Fruit fly (Drosophila melanogaster) whole organism, pupa: ENCODE measurements around the gene dgt1.

Source experiments
- CG10348 ChIP-seq: fragments of 200-800 bp; sonication (Bioruptor generic); IDR thresholded peaks from 2 replicates; pipeline ENCODE4 v1.3.6; 2022; ENCODE audit warnings: missing biosample characterization, missing genetic modification characterization
- CG12605 ChIP-seq: fragments of 200-800 bp; sonication (Bioruptor generic); IDR thresholded peaks from 2 replicates; pipeline ENCODE4 v1.3.6; 2022; ENCODE audit warnings: missing biosample characterization, missing genetic modification characterization
- CG13204 ChIP-seq: fragments of 200-800 bp; sonication (Bioruptor generic); optimal IDR thresholded peaks from 2 replicates; lab custom pipeline; 2018; ENCODE audit warnings: missing biosample characterization, mild to moderate bottlenecking, missing genetic modification characterization, moderate library complexity
- CG14655 ChIP-seq: fragments of 200-800 bp; sonication (Bioruptor generic); optimal IDR thresholded peaks from 3 replicates; lab custom pipeline; 2017; ENCODE audit warnings: mild to moderate bottlenecking, missing biosample characterization, missing genetic modification reagents, missing genetic modification characterization
- CG15710 ChIP-seq: fragments of 200-800 bp; sonication (Bioruptor generic); optimal IDR thresholded peaks from 2 replicates; lab custom pipeline; 2018; ENCODE audit warnings: missing biosample characterization, mild to moderate bottlenecking, missing genetic modification characterization, moderate library complexity
- CG17806 ChIP-seq: fragments of 200-800 bp; sonication (Bioruptor generic); optimal IDR thresholded peaks from 2 replicates; lab custom pipeline; 2018; ENCODE audit warnings: missing biosample characterization, mild to moderate bottlenecking, missing genetic modification characterization, moderate library complexity
- CG32121 ChIP-seq: fragments of 200-800 bp; sonication (Bioruptor generic); IDR thresholded peaks from 2 replicates; pipeline ENCODE4 v1.3.6; 2022; ENCODE audit warnings: missing biosample characterization, missing genetic modification characterization
- CG34367 ChIP-seq: fragments of 200-800 bp; sonication (Bioruptor generic); optimal IDR thresholded peaks from 2 replicates; lab custom pipeline; 2018; ENCODE audit warnings: missing biosample characterization, mild to moderate bottlenecking, missing genetic modification characterization
- CG4496 ChIP-seq: fragments of 200-800 bp; sonication (Bioruptor generic); IDR thresholded peaks from 3 replicates; pipeline ENCODE4 v1.3.6; 2022; ENCODE audit warnings: missing biosample characterization, missing genetic modification characterization
- CG8159 ChIP-seq: fragments of 200-800 bp; sonication (Bioruptor generic); optimal IDR thresholded peaks from 3 replicates; lab custom pipeline; 2018; ENCODE audit warnings: missing biosample characterization, mild to moderate bottlenecking, missing genetic modification characterization, moderate library complexity
- CG8301 ChIP-seq: fragments of 200-800 bp; sonication (Bioruptor generic); optimal IDR thresholded peaks from 2 replicates; lab custom pipeline; 2018; ENCODE audit warnings: missing biosample characterization, mild to moderate bottlenecking, missing genetic modification characterization
- CG9948 ChIP-seq: fragments of 200-800 bp; sonication (Bioruptor generic); optimal IDR thresholded peaks from 2 replicates; lab custom pipeline; 2018; ENCODE audit warnings: missing biosample characterization, mild to moderate bottlenecking, missing genetic modification characterization, moderate library complexity
- D1 ChIP-seq: fragments of 200-800 bp; sonication (Bioruptor generic); optimal IDR thresholded peaks from 2 replicates; lab custom pipeline; 2018; ENCODE audit warnings: missing biosample characterization, mild to moderate bottlenecking, missing genetic modification characterization, moderate library complexity
- EcR ChIP-seq: fragments of 200-800 bp; sonication (Bioruptor generic); optimal IDR thresholded peaks from 3 replicates; lab custom pipeline; 2019; ENCODE audit warnings: missing biosample characterization, missing genetic modification characterization, mild to moderate bottlenecking, moderate library complexity, missing genetic modification reagents
- Ets98B ChIP-seq: fragments of 200-800 bp; sonication (Bioruptor generic); IDR thresholded peaks from 2 replicates; pipeline ENCODE4 v1.3.6; 2022; ENCODE audit warnings: missing biosample characterization, missing genetic modification characterization
- Pif1A ChIP-seq: fragments of 200-800 bp; sonication (Bioruptor generic); optimal IDR thresholded peaks from 3 replicates; lab custom pipeline; 2016; ENCODE audit warnings: missing biosample characterization, missing genetic modification characterization
- Pif1B ChIP-seq: fragments of 200-800 bp; sonication (Bioruptor generic); optimal IDR thresholded peaks from 3 replicates; lab custom pipeline; 2016; ENCODE audit warnings: missing biosample characterization, missing genetic modification characterization
- Snoo ChIP-seq: fragments of 200-800 bp; sonication (Bioruptor generic); optimal IDR thresholded peaks from 3 replicates; lab custom pipeline; 2017; ENCODE audit warnings: missing biosample characterization, mild to moderate bottlenecking, missing genetic modification characterization, inconsistent platforms
- fd96Ca ChIP-seq: fragments of 200-800 bp; sonication (Bioruptor generic); IDR thresholded peaks from 3 replicates; pipeline ENCODE4 v1.3.6; 2022; ENCODE audit warnings: missing biosample characterization, missing genetic modification characterization
- gl ChIP-seq: fragments of 200-800 bp; sonication (Bioruptor generic); optimal IDR thresholded peaks from 2 replicates; lab custom pipeline; 2018; ENCODE audit warnings: missing biosample characterization, mild to moderate bottlenecking, missing genetic modification characterization
- rn ChIP-seq: fragments of 200-800 bp; sonication (Bioruptor generic); IDR thresholded peaks from 2 replicates; pipeline ENCODE4 v1.3.6; 2022; ENCODE audit warnings: missing biosample characterization, missing genetic modification characterization

Gene dgt1

dm6 chr3R:29857228-29857627, at the start of gene dgt1:
Gene dgt1, minus strand, starts transcription at chr3R:29857491.
- no peak for TF ChIP-seq CG32121 (GFP tag; lab: Robert Waterston, UW)
- no peak for TF ChIP-seq gl
- TF ChIP-seq CG13204 (GFP tag; lab: Kevin White, UChicago): no peak
- TF ChIP-seq CG14655 (GFP tag; lab: Kevin White, UChicago): no peak
- TF ChIP-seq CG8301: no peak
- TF ChIP-seq CG12605 (GFP tag; lab: Robert Waterston, UW): no peak
- TF ChIP-seq CG15710: no peak
- no peak for TF ChIP-seq EcR (GFP tag; lab: Kevin White, UChicago)
- TF ChIP-seq fd96Ca: no peak
- no peak for TF ChIP-seq Snoo (tag; lab: Kevin White, UChicago)
- no peak for TF ChIP-seq CG9948 (tag; lab: Kevin White, UChicago)
- TF ChIP-seq, all 21 proteins: peak for 0

dm6 chr3R:29905164-29905563, 47.9 kb upstream of the dgt1 start, which contains the start of gene CG15515:
Gene CG15515, plus strand, starts transcription at chr3R:29905464.
- TF ChIP-seq Ets98B (GFP tag; lab: Robert Waterston, UW): no peak
- no peak for TF ChIP-seq CG13204 (GFP tag; lab: Kevin White, UChicago)
- TF ChIP-seq fd96Ca: no peak
- TF ChIP-seq CG15710: no peak
- TF ChIP-seq Pif1B: no peak
- no peak for TF ChIP-seq CG17806 (tag; lab: Kevin White, UChicago)
- no peak for TF ChIP-seq CG8159 (tag; lab: Kevin White, UChicago)
- TF ChIP-seq EcR (GFP tag; lab: Kevin White, UChicago): no peak
- TF ChIP-seq CG8301: no peak
- no peak for TF ChIP-seq CG10348
- no peak for TF ChIP-seq gl
- no peak for TF ChIP-seq Pif1A (GFP tag; lab: Kevin White, UChicago)

- TF ChIP-seq fd96Ca (no peak), D1 (tag; lab: Kevin White, UChicago) (peak; percentile 80), Snoo (tag; lab: Kevin White, UChicago) (no peak)
- TF ChIP-seq, all 21 proteins: peak for 1
These were observed 46.6 kb upstream of the dgt1 start, which contains the start of gene CG15517 for dm6 chr3R:29903775-29904356. Gene CG15517, minus strand, starts transcription at chr3R:29903825.

dm6 chr3R:29899635-29900034, 42.3 kb upstream of the dgt1 start:
- TF ChIP-seq CG34367 (no peak), rn (GFP tag; lab: Robert Waterston, UW) (no peak), gl (no peak), EcR (GFP tag; lab: Kevin White, UChicago) (no peak), CG12605 (GFP tag; lab: Robert Waterston, UW) (no peak), CG8159 (tag; lab: Kevin White, UChicago) (no peak), CG15710 (no peak), CG10348 (no peak), CG17806 (tag; lab: Kevin White, UChicago) (no peak), CG4496 (GFP tag; lab: Robert Waterston, UW) (no peak), D1 (tag; lab: Kevin White, UChicago) (no peak), CG32121 (GFP tag; lab: Robert Waterston, UW) (no peak), CG8301 (no peak), Pif1B (no peak), CG13204 (GFP tag; lab: Kevin White, UChicago) (no peak), Snoo (tag; lab: Kevin White, UChicago) (no peak)

dm6 chr3R:29898588-29898987, 41.3 kb upstream of the dgt1 start:
- TF ChIP-seq EcR (GFP tag; lab: Kevin White, UChicago) (no peak), CG13204 (GFP tag; lab: Kevin White, UChicago) (no peak), fd96Ca (peak; percentile 60; the same call in 1 of the 3 replicates), Pif1A (GFP tag; lab: Kevin White, UChicago) (no peak), CG8159 (tag; lab: Kevin White, UChicago) (no peak), gl (no peak), CG4496 (GFP tag; lab: Robert Waterston, UW) (0 out of 3 replicates have a peak, but pooled peaks have one; percentile 22), CG8301 (peak; percentile 5), CG15710 (no peak), rn (GFP tag; lab: Robert Waterston, UW) (no peak), Pif1B (no peak), CG17806 (tag; lab: Kevin White, UChicago) (no peak), CG9948 (tag; lab: Kevin White, UChicago) (no peak), CG34367 (no peak), CG14655 (GFP tag; lab: Kevin White, UChicago) (peak; percentile 1), Ets98B (GFP tag; lab: Robert Waterston, UW) (0 out of 2 replicates have a peak, but pooled peaks have one; percentile 41), CG32121 (GFP tag; lab: Robert Waterston, UW) (no peak), CG10348 (0 out of 2 replicates have a peak, but pooled peaks have one; percentile 32), D1 (tag; lab: Kevin White, UChicago) (no peak), Snoo (tag; lab: Kevin White, UChicago) (no peak), CG12605 (GFP tag; lab: Robert Waterston, UW) (no peak)

dm6 chr3R:29894393-29894792, 37.1 kb upstream of the dgt1 start:
- TF ChIP-seq gl (no peak), Pif1A (GFP tag; lab: Kevin White, UChicago) (peak; percentile 33), CG8301 (peak; percentile 58), EcR (GFP tag; lab: Kevin White, UChicago) (no peak), CG12605 (GFP tag; lab: Robert Waterston, UW) (peak; percentile 42; the same call in 1 of the 2 replicates), CG8159 (tag; lab: Kevin White, UChicago) (no peak), rn (GFP tag; lab: Robert Waterston, UW) (peak; percentile 36; the same call in 1 of the 2 replicates), CG15710 (no peak), Snoo (tag; lab: Kevin White, UChicago) (no peak), CG34367 (no peak), CG10348 (0 out of 2 replicates have a peak, but pooled peaks have one; percentile 26), CG9948 (tag; lab: Kevin White, UChicago) (no peak), CG13204 (GFP tag; lab: Kevin White, UChicago) (no peak), CG17806 (tag; lab: Kevin White, UChicago) (no peak), fd96Ca (peak; percentile 85), D1 (tag; lab: Kevin White, UChicago) (no peak), CG14655 (GFP tag; lab: Kevin White, UChicago) (peak; percentile 51), CG4496 (GFP tag; lab: Robert Waterston, UW) (peak; percentile 50; the same call in 2 of the 3 replicates), CG32121 (GFP tag; lab: Robert Waterston, UW) (peak; percentile 80), Ets98B (GFP tag; lab: Robert Waterston, UW) (peak; percentile 66), Pif1B (no peak)
